Worm (Caenorhabditis elegans) whole organism, young adult: ENCODE results near the gene dao-3.

Experiments
- K12H6.12 ChIP-seq: fragments of 200-800 bp; sonication (Bioruptor generic); optimal IDR thresholded peaks from 2 replicates; lab custom pipeline; 2018; ENCODE audit warnings: mild to moderate bottlenecking, missing genetic modification characterization, missing compliant biosample characterization
- atf-7 ChIP-seq: sonication (generic microtip); optimal IDR thresholded peaks from 2 replicates; lab custom pipeline; 2017; ENCODE audit warnings: mild to moderate bottlenecking, missing genetic modification characterization, missing compliant biosample characterization
- ets-4 ChIP-seq: fragments of 200-800 bp; sonication (Bioruptor generic); optimal IDR thresholded peaks from 2 replicates; lab custom pipeline; 2018; ENCODE audit warnings: mild to moderate bottlenecking, missing genetic modification characterization, missing compliant biosample characterization

- TF ChIP-seq atf-7 (tag; lab: Kevin White, UChicago) (no peak), ets-4 (GFP tag; lab: Kevin White, UChicago) (no peak), K12H6.12 (tag; lab: Kevin White, UChicago) (no peak)
Observed at ce11 chrX:8129543-8129942, 43.2 kb upstream of the dao-3 start, which contains the start of gene frpr-1.
